Worm (Caenorhabditis elegans): ENCODE data around the gene srab-1.

Gene srab-1

DNA sequence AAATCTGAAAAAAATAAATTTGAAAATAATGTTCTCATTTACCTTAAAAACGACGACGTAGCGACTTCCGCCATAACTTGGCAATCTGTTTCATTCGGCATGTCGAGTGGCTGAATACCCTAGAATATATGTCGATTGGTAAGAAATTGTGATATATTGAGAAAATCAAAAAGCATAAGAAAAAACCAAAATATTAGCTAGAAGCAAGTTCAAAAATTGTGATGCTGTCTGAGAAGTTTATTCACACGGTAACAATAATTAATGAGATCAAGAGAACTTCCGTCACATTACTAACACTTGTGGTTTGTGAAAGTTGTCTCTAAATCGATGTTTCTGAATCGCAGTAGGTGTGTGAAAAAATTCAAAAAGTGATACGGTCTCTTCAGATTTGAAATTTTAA, at the start of gene srab-1:
Gene srab-1 (minus strand): TSS at position 101 of the 400 bp plus-strand sequence.
- TF ChIP-seq mbf-1 (tag; optimal IDR thresholded peaks at IDR 0.05) (no peak), fos-1 (tag; optimal IDR thresholded peaks at IDR 0.05) (no peak), peb-1 (tag; optimal IDR thresholded peaks at IDR 0.05) (no peak), crh-2 (tag; optimal IDR thresholded peaks at IDR 0.05) (no peak), lin-39 (tag; optimal IDR thresholded peaks at IDR 0.05) (no peak), Y55F3AM.14 (GFP tag; optimal IDR thresholded peaks at IDR 0.05) (no peak), nhr-11 (tag; optimal IDR thresholded peaks at IDR 0.05) (no peak), dmd-4 (tag; optimal IDR thresholded peaks at IDR 0.05) (no peak), egl-27 (tag; optimal IDR thresholded peaks at IDR 0.05) (no peak)

DNA sequence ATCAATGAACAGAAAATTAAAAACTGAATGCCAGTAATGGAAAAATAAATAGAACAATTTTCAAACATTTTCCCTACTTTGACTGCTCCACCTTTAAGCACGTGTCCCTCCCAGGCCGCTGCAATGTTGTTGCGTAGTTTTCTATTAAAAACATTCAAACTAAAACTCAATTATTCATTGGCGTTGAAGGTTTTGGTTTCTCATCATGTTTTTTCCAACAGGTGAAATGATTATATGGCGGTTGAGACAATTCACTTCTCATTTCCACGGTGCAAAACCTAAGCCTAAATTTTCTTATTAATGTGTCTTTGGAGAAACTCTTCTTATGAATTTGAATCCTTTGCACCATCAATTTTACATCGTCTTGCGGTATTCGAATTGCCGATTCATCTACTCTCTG, 49.0 kb upstream of the srab-1 start, which contains the start of gene srh-130:
Gene srh-130 (plus strand): TSS at position 301 of the 400 bp plus-strand sequence.
- TF ChIP-seq nhr-11 (tag; optimal IDR thresholded peaks at IDR 0.05) (no peak), Y55F3AM.14 (GFP tag; optimal IDR thresholded peaks at IDR 0.05) (no peak), nhr-12 (tag; optimal IDR thresholded peaks at IDR 0.05) (no peak), egl-27 (tag; optimal IDR thresholded peaks at IDR 0.05) (no peak), F13H6.1 (tag; optimal IDR thresholded peaks at IDR 0.05) (no peak)

DNA sequence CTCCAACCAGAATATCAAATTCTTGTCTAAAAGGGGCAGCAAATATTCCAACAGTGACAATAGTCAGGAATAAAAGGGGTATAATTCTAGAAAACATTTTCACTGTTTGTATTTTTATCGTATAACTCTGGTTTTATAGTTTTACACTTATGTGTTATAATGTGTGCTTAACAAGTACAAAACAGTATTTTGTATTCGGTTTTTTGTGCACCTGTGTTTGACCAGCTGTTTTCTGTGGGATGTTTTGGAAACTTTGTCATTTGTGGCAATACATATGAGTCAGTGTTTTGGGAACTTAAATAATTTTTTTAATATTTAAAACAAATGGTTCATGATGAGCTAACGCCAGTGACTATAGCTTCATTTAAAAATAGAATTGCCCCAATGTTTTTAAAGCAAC, 44.5 kb upstream of the srab-1 start, which contains the start of gene F14F9.6:
Gene F14F9.6 (minus strand): TSS at position 101 of the 400 bp plus-strand sequence.
- TF ChIP-seq unc-39 (tag; optimal IDR thresholded peaks at IDR 0.05) (no peak), Y55F3AM.14 (GFP tag; optimal IDR thresholded peaks at IDR 0.05) (no peak), lsy-2 (tag; optimal IDR thresholded peaks at IDR 0.05) (no peak), ZK546.5 (tag; optimal IDR thresholded peaks at IDR 0.05) (no peak), egl-27 (tag; optimal IDR thresholded peaks at IDR 0.05) (no peak), lin-11 (tag; optimal IDR thresholded peaks at IDR 0.05) (no peak), ama-1 (optimal IDR thresholded peaks at IDR 0.05) (no peak), mab-5 (tag; optimal IDR thresholded peaks at IDR 0.05) (no peak)

DNA sequence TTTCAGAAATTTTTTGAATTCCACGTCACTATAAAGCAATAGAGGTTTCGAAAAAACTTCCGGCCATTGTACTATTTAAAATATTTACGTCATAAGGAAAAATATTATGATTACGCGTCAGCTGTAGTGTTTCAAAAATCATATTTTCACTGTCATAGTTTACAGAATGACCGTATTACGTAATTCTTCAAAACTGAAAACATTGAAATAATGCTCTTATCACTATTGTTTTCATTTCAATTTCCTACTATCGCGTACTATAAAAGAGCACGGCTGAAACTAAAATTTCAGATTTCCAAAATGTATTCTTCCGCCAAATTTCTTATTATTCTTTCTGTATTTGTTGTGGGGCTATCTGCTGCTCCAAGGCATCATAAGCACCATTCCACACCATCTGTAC, 42.6 kb upstream of the srab-1 start, which contains the start of gene F14F9.2:
Gene F14F9.2 (plus strand): TSS at position 301 of the 400 bp plus-strand sequence.
- TF ChIP-seq blmp-1 (tag; optimal IDR thresholded peaks at IDR 0.05; ENCODE audit: insufficient read depth): no peak
- TF ChIP-seq nhr-11 (tag; optimal IDR thresholded peaks at IDR 0.05): no peak
- TF ChIP-seq fos-1 (tag; optimal IDR thresholded peaks at IDR 0.05): no peak
- TF ChIP-seq lsy-2 (tag; optimal IDR thresholded peaks at IDR 0.05): no peak
- no peak for TF ChIP-seq crh-2 (tag; optimal IDR thresholded peaks at IDR 0.05)

DNA sequence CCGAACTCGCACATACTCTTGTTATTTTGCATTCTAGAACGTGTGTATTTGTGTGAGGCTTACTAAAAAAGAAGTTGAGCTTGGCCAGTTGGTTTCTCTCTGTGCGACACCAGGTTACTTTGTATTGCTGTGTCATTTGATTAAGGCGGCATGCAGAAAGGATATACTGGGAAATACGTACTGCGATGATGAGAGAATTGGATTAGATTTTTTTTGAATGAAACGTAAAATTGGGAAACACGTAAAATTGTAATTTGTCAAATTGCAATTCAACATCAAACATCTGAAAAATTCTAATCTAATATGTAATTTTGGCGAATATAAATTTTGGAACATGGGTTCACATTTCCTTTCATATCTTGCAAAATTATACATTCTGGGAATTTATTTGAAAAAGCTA, 41.9 kb upstream of the srab-1 start, which contains the start of gene srh-129:
Gene srh-129 (minus strand): TSS at position 101 of the 400 bp plus-strand sequence.
- TF ChIP-seq ztf-1 (GFP tag; conservative IDR thresholded peaks at IDR 0.05) (no peak), egl-27 (tag; optimal IDR thresholded peaks at IDR 0.05) (no peak), ztf-11 (tag; optimal IDR thresholded peaks at IDR 0.05) (no peak), zag-1 (tag; optimal IDR thresholded peaks at IDR 0.05) (no peak), sma-9 (GFP tag; optimal IDR thresholded peaks at IDR 0.05) (no peak), sma-9 (tag; optimal IDR thresholded peaks at IDR 0.05) (no peak), F13H6.1 (tag; optimal IDR thresholded peaks at IDR 0.05) (no peak), nhr-23 (tag; optimal IDR thresholded peaks at IDR 0.05) (no peak), alr-1 (tag; optimal IDR thresholded peaks at IDR 0.05) (no peak), unc-55 (GFP tag; optimal IDR thresholded peaks at IDR 0.05) (no peak), nhr-12 (tag; optimal IDR thresholded peaks at IDR 0.05) (no peak), ceh-82 (tag; optimal IDR thresholded peaks at IDR 0.05) (no peak), snpc-4 (tag; optimal IDR thresholded peaks at IDR 0.05) (no peak), nhr-11 (tag; optimal IDR thresholded peaks at IDR 0.05) (no peak), unc-62 (GFP tag; optimal IDR thresholded peaks at IDR 0.05) (no peak), unc-39 (tag; optimal IDR thresholded peaks at IDR 0.05) (no peak), dmd-4 (tag; optimal IDR thresholded peaks at IDR 0.05) (no peak), sem-4 (tag; optimal IDR thresholded peaks at IDR 0.05) (no peak)

DNA sequence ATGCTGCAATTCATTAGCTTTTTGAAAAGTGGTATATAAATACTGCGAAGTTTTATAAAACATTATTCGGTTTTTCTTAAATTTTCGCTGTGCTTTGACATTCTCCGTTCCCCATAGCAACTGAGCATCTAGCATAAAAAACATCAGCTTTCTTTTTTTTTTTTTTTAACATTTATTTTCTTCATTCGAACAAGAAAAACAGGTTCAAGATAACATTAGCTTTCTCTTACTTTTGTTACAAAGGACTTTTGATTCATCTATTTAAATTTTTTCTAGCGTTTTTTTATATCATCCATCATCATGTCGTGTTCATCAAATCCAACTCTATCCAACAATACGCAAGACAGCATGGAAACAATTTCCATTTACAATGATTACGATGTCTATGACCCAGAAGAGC, 36.0 kb upstream of the srab-1 start, which contains the start of gene F14F9.3:
Gene F14F9.3 (plus strand): TSS at position 301 of the 400 bp plus-strand sequence.
- TF ChIP-seq mdl-1 (tag; optimal IDR thresholded peaks at IDR 0.05) (no peak), ztf-11 (tag; optimal IDR thresholded peaks at IDR 0.05) (no peak), alr-1 (tag; optimal IDR thresholded peaks at IDR 0.05) (no peak), zag-1 (tag; optimal IDR thresholded peaks at IDR 0.05) (no peak), elt-3 (tag; optimal IDR thresholded peaks at IDR 0.05) (no peak), nhr-11 (tag; optimal IDR thresholded peaks at IDR 0.05) (no peak), aly-2 (tag; optimal IDR thresholded peaks at IDR 0.05) (no peak), dmd-4 (tag; optimal IDR thresholded peaks at IDR 0.05) (no peak), ztf-4 (tag; optimal IDR thresholded peaks at IDR 0.05) (no peak), sma-3 (GFP tag; optimal IDR thresholded peaks at IDR 0.05) (no peak), ceh-82 (tag; optimal IDR thresholded peaks at IDR 0.05) (no peak), ztf-1 (GFP tag; conservative IDR thresholded peaks at IDR 0.05) (no peak), skn-1 (tag; optimal IDR thresholded peaks at IDR 0.05) (no peak), sem-4 (tag; optimal IDR thresholded peaks at IDR 0.05) (no peak)

All from whole organism, L2 larva.